Worm (Caenorhabditis elegans) whole organism, L4/young adult: Measurements from ENCODE around the gene Y54G2A.41.

ENCODE experiments used
- W03F9.2 ChIP-seq: fragments of 150-350 bp; optimal IDR thresholded peaks from 2 replicates; lab custom pipeline; 2014; ENCODE audit warnings: missing biosample characterization, missing genetic modification characterization
- dao-5 ChIP-seq: sonication (generic microtip); optimal IDR thresholded peaks from 2 replicates; lab custom pipeline; 2016; ENCODE audit warnings: missing genotype, missing genetic modification characterization, moderate library complexity, missing compliant biosample characterization

ce11 chrIV:2770835-2771234 is 19.2 kb downstream of the Y54G2A.41 start:
- TF ChIP-seq dao-5 (tag; lab: Kevin White, UChicago) (no peak), W03F9.2 (no peak)
